Fruit fly (Drosophila melanogaster) whole organism, prepupa: Measurements from ENCODE around the gene CG34456.

Source experiments
- Blimp-1 ChIP-seq: fragments of 200-800 bp; sonication (Bioruptor generic); optimal IDR thresholded peaks from 3 replicates; lab custom pipeline; 2017; ENCODE audit warnings: missing biosample characterization, missing genetic modification characterization, mild to moderate bottlenecking, moderate library complexity, missing genetic modification reagents
- CG10631 ChIP-seq: fragments of 200-800 bp; sonication (Bioruptor generic); optimal IDR thresholded peaks from 2 replicates; lab custom pipeline; 2016; ENCODE audit warnings: missing biosample characterization, missing genetic modification characterization
- CG11294 ChIP-seq: fragments of 200-800 bp; sonication (Bioruptor generic); IDR thresholded peaks from 2 replicates; pipeline ENCODE4 v1.3.6; 2022; ENCODE audit warnings: missing biosample characterization, missing genetic modification characterization
- CG11762 ChIP-seq: fragments of 200-800 bp; sonication (Bioruptor generic); optimal IDR thresholded peaks from 3 replicates; lab custom pipeline; 2016; ENCODE audit warnings: missing biosample characterization, missing genetic modification characterization; ENCODE audit not compliant: insufficient read depth
- CG15336 ChIP-seq: fragments of 200-800 bp; sonication (Bioruptor generic); IDR thresholded peaks from 2 replicates; pipeline ENCODE4 v1.3.6; 2022; ENCODE audit warnings: missing biosample characterization, missing genetic modification characterization
- CG1621 ChIP-seq: fragments of 200-800 bp; sonication (Bioruptor generic); optimal IDR thresholded peaks from 3 replicates; lab custom pipeline; 2018; ENCODE audit warnings: missing biosample characterization, mild to moderate bottlenecking, missing genetic modification characterization
- CG3032 ChIP-seq: fragments of 200-800 bp; optimal IDR thresholded peaks from 2 replicates; lab custom pipeline; 2019; ENCODE audit warnings: missing biosample characterization, mild to moderate bottlenecking, missing genetic modification characterization, moderate library complexity
- CG31627 ChIP-seq: fragments of 200-800 bp; sonication (Bioruptor generic); optimal IDR thresholded peaks from 3 replicates; lab custom pipeline; 2016; ENCODE audit warnings: missing biosample characterization, missing genetic modification characterization
- CG32006 ChIP-seq: fragments of 200-800 bp; sonication (Bioruptor generic); optimal IDR thresholded peaks from 3 replicates; lab custom pipeline; 2017; ENCODE audit warnings: missing biosample characterization, mild to moderate bottlenecking, missing genetic modification characterization
- CG34406 ChIP-seq: fragments of 200-800 bp; sonication (Bioruptor generic); optimal IDR thresholded peaks from 3 replicates; lab custom pipeline; 2016; ENCODE audit warnings: missing biosample characterization, missing genetic modification characterization
- CG3919 ChIP-seq: fragments of 200-800 bp; sonication (Bioruptor generic); optimal IDR thresholded peaks from 3 replicates; lab custom pipeline; 2016; ENCODE audit warnings: missing biosample characterization, missing genetic modification characterization
- CG6163 ChIP-seq: fragments of 200-800 bp; sonication (Bioruptor generic); IDR thresholded peaks from 3 replicates; pipeline ENCODE4 v1.3.6; 2022; ENCODE audit warnings: missing biosample characterization, missing genetic modification characterization
- CG6792 ChIP-seq: fragments of 200-800 bp; sonication (Bioruptor generic); optimal IDR thresholded peaks from 3 replicates; lab custom pipeline; 2016; ENCODE audit warnings: missing biosample characterization, missing genetic modification characterization
- CG6808 ChIP-seq: fragments of 200-800 bp; sonication (Bioruptor generic); optimal IDR thresholded peaks from 3 replicates; lab custom pipeline; 2017; ENCODE audit warnings: missing biosample characterization, missing genetic modification characterization, mild to moderate bottlenecking, moderate library complexity, missing genetic modification reagents
- CG6854 ChIP-seq: fragments of 200-800 bp; sonication (Bioruptor generic); optimal IDR thresholded peaks from 2 replicates; lab custom pipeline; 2017; ENCODE audit warnings: missing biosample characterization, mild to moderate bottlenecking, missing genetic modification characterization
- CG8319 ChIP-seq: fragments of 200-800 bp; sonication (Bioruptor generic); optimal IDR thresholded peaks from 3 replicates; lab custom pipeline; 2016; ENCODE audit warnings: missing biosample characterization, missing genetic modification characterization
- CG8632 ChIP-seq: fragments of 200-800 bp; sonication (Bioruptor generic); optimal IDR thresholded peaks from 3 replicates; lab custom pipeline; 2016; ENCODE audit warnings: missing biosample characterization, missing genetic modification characterization
- CG9139 ChIP-seq: fragments of 200-800 bp; sonication (Bioruptor generic); optimal IDR thresholded peaks from 3 replicates; lab custom pipeline; 2017; ENCODE audit warnings: missing biosample characterization, mild to moderate bottlenecking, missing genetic modification characterization
- Eip78C ChIP-seq: fragments of 200-800 bp; sonication (Bioruptor generic); peaks from one replicate; lab custom pipeline; 2016; ENCODE audit warnings: missing biosample characterization, missing genetic modification characterization
- Eip93F ChIP-seq: fragments of 200-800 bp; sonication (Bioruptor generic); optimal IDR thresholded peaks from 2 replicates; lab custom pipeline; 2016; ENCODE audit warnings: missing biosample characterization, mild to moderate bottlenecking, missing genetic modification characterization
- Hr38 ChIP-seq: sonication (Bioruptor generic); optimal IDR thresholded peaks from 2 replicates; lab custom pipeline; 2016; ENCODE audit warnings: missing biosample characterization, missing genetic modification characterization
- Hr39 ChIP-seq: fragments of 200-800 bp; sonication (Bioruptor generic); optimal IDR thresholded peaks from 2 replicates; lab custom pipeline; 2016; ENCODE audit warnings: missing biosample characterization, missing genetic modification characterization
- Hr4 ChIP-seq: fragments of 200-800 bp; sonication (Bioruptor generic); optimal IDR thresholded peaks from 3 replicates; lab custom pipeline; 2016; ENCODE audit warnings: missing biosample characterization, missing genetic modification characterization
- Lpt ChIP-seq: fragments of 200-800 bp; sonication (Bioruptor generic); optimal IDR thresholded peaks from 3 replicates; lab custom pipeline; 2016; ENCODE audit warnings: missing biosample characterization, missing genetic modification characterization
- Met ChIP-seq: fragments of 200-800 bp; sonication (Bioruptor generic); optimal IDR thresholded peaks from 3 replicates; lab custom pipeline; 2016; ENCODE audit warnings: missing biosample characterization, missing genetic modification characterization
- Smox ChIP-seq: fragments of 200-800 bp; sonication (Bioruptor generic); optimal IDR thresholded peaks from 3 replicates; lab custom pipeline; 2016; ENCODE audit warnings: missing biosample characterization, missing genetic modification characterization
- Sox14 ChIP-seq: fragments of 200-800 bp; sonication (Bioruptor generic); optimal IDR thresholded peaks from 3 replicates; lab custom pipeline; 2016; ENCODE audit warnings: missing biosample characterization, missing genetic modification characterization
- Sox15 ChIP-seq: fragments of 200-800 bp; sonication (Bioruptor generic); optimal IDR thresholded peaks from 3 replicates; lab custom pipeline; 2016; ENCODE audit warnings: missing biosample characterization, missing genetic modification characterization
- achi ChIP-seq: fragments of 200-800 bp; sonication (Bioruptor generic); optimal IDR thresholded peaks from 3 replicates; lab custom pipeline; 2016; ENCODE audit warnings: missing biosample characterization, missing genetic modification characterization
- acj6 ChIP-seq: fragments of 200-800 bp; sonication (Bioruptor generic); optimal IDR thresholded peaks from 3 replicates; lab custom pipeline; 2016; ENCODE audit warnings: missing biosample characterization, missing genetic modification characterization
- cyc ChIP-seq: fragments of 200-800 bp; sonication (Bioruptor generic); optimal IDR thresholded peaks from 3 replicates; lab custom pipeline; 2016; ENCODE audit warnings: missing biosample characterization, missing genetic modification characterization
- dac ChIP-seq: fragments of 200-800 bp; sonication (Bioruptor generic); optimal IDR thresholded peaks from 2 replicates; lab custom pipeline; 2017; ENCODE audit warnings: missing biosample characterization, mild to moderate bottlenecking, missing genetic modification characterization
- dsx ChIP-seq: fragments of 200-800 bp; optimal IDR thresholded peaks from 3 replicates; lab custom pipeline; 2019; ENCODE audit warnings: missing biosample characterization, mild to moderate bottlenecking, missing genetic modification characterization, moderate library complexity; ENCODE audit not compliant: poor library complexity, severe bottlenecking
- eg ChIP-seq: fragments of 200-800 bp; sonication (Bioruptor generic); IDR thresholded peaks from 3 replicates; pipeline ENCODE4 v1.3.6; 2022; ENCODE audit warnings: missing biosample characterization, missing genetic modification characterization
- esn ChIP-seq: fragments of 200-800 bp; sonication (Bioruptor generic); optimal IDR thresholded peaks from 2 replicates; lab custom pipeline; 2016; ENCODE audit warnings: missing biosample characterization, mild to moderate bottlenecking, missing genetic modification characterization, moderate library complexity
- fd85E ChIP-seq: fragments of 200-800 bp; sonication (Bioruptor generic); optimal IDR thresholded peaks from 3 replicates; lab custom pipeline; 2016; ENCODE audit warnings: missing biosample characterization, missing genetic modification characterization
- net ChIP-seq: fragments of 200-800 bp; sonication (Bioruptor generic); optimal IDR thresholded peaks from 3 replicates; lab custom pipeline; 2016; ENCODE audit warnings: missing biosample characterization, missing genetic modification characterization
- spab ChIP-seq: fragments of 200-800 bp; sonication (Bioruptor generic); optimal IDR thresholded peaks from 2 replicates; lab custom pipeline; 2017; ENCODE audit warnings: missing biosample characterization, mild to moderate bottlenecking, missing genetic modification characterization, missing genetic modification reagents
- ss ChIP-seq, 2 experiments: fragments of 200-800 bp; sonication (Bioruptor generic); optimal IDR thresholded peaks; 2 replicates in 1 of 2; 3 replicates in 1 of 2; lab custom pipeline; 2017 to 2018; ENCODE audit warnings: mild to moderate bottlenecking in 2 of 2, missing biosample characterization in 2 of 2, missing genetic modification characterization in 2 of 2, moderate library complexity in 1 of 2
- svp ChIP-seq: fragments of 200-800 bp; sonication (Bioruptor generic); peaks from one replicate; lab custom pipeline; 2016; ENCODE audit warnings: missing biosample characterization, missing genetic modification characterization
- vri ChIP-seq: fragments of 200-800 bp; sonication (Bioruptor generic); optimal IDR thresholded peaks from 3 replicates; lab custom pipeline; 2016; ENCODE audit warnings: missing biosample characterization, mild to moderate bottlenecking, missing genetic modification characterization

Gene CG34456

DNA sequence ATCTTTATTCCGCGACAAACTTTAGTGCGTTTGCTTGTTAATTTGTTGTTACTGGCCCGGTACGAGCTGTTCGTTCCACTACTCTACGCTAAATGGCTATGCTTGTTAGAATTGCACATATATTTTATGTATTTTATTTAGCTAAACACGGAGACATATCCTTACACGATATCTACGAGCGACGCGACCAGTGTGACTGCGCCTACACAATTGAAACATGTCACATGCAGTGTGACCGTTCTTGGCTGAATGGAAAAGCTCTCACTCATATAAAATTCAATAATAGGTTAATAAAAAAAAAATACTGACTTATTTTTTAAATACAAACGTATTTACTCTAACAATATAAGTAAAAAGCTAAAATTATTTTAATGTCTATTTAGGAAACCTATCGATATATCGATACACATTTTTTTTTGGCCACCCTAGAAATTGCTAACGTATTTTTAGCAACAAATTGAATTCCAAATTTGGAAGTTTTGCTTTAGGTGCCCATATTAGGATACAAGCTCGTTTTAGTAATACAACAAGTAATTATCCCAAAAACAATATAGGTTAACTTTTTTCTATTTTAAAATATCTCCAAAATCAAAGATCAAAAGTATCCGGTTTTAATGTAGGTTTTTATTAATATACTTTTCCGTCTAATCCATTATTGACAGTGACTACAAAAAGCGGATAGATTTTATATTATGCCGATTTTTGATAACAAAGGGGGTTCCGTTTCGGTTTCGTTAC is 37.3 kb downstream of the CG34456 start, which contains the start of gene CG4080 (continued):
- TF ChIP-seq dac (GFP tag; lab: Kevin White, UChicago) (no peak), Sox15 (GFP tag; lab: Kevin White, UChicago) (no peak), ss (GFP tag; optimal IDR thresholded peaks at IDR 0.05; lab: Kevin White, UChicago) (peak in 1 of 2 experiments; percentile 10), Lpt (GFP tag; lab: Kevin White, UChicago) (no peak), CG3919 (GFP tag; lab: Kevin White, UChicago) (no peak), svp (GFP tag; lab: Kevin White, UChicago) (peak; percentile 59), CG9139 (GFP tag; lab: Kevin White, UChicago) (no peak), esn (GFP tag; lab: Kevin White, UChicago) (peak; percentile 61), Smox (no peak), Hr38 (no peak), CG8632 (GFP tag; lab: Kevin White, UChicago) (peak; percentile 26), CG6792 (GFP tag; lab: Kevin White, UChicago) (no peak), CG11762 (no peak), CG32006 (GFP tag; lab: Kevin White, UChicago) (no peak), Blimp-1 (GFP tag; lab: Kevin White, UChicago) (no peak), Met (GFP tag; lab: Kevin White, UChicago) (peak; percentile 64), achi (GFP tag; lab: Kevin White, UChicago) (peak; percentile 5), fd85E (GFP tag; lab: Kevin White, UChicago) (no peak), spab (no peak), Hr4 (GFP tag; lab: Kevin White, UChicago) (no peak), CG31627 (GFP tag; lab: Kevin White, UChicago) (no peak), net (GFP tag; lab: Kevin White, UChicago) (no peak), cyc (GFP tag; lab: Kevin White, UChicago) (peak; percentile 31), Eip93F (GFP tag; lab: Kevin White, UChicago) (peak; percentile 61), CG6854 (GFP tag; lab: Kevin White, UChicago) (peak; percentile 9)

DNA sequence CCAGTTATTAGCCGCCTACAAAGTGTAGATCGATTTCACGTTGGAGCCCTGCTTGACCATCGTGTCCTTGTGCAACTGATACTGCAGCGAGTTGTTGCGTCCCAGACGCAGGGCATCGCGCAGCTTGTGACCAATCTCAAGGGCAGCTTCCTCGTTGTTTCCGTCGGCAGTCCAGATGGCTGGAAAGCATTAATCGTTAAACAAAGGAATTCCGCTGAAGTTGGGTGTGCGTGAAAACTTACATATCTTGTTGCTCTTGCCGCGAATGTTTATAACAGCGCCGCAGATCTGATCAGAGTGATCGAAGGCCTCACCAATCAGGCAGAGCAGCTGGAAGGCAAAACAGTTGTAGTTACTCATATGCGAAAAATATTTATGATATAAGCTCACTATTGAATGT is 37.9 kb downstream of the CG34456 start:
- no peak for TF ChIP-seq Eip78C (GFP tag; lab: Kevin White, UChicago)
- TF ChIP-seq CG6808: no peak
- TF ChIP-seq Sox14: peak; percentile 13
- TF ChIP-seq CG1621 (tag; lab: Kevin White, UChicago): peak; percentile 55
- no peak for TF ChIP-seq Hr39 (GFP tag; lab: Kevin White, UChicago)
- no peak for TF ChIP-seq CG3032 (tag; lab: Kevin White, UChicago)
- no peak for TF ChIP-seq dsx (GFP tag; lab: Kevin White, UChicago)

DNA sequence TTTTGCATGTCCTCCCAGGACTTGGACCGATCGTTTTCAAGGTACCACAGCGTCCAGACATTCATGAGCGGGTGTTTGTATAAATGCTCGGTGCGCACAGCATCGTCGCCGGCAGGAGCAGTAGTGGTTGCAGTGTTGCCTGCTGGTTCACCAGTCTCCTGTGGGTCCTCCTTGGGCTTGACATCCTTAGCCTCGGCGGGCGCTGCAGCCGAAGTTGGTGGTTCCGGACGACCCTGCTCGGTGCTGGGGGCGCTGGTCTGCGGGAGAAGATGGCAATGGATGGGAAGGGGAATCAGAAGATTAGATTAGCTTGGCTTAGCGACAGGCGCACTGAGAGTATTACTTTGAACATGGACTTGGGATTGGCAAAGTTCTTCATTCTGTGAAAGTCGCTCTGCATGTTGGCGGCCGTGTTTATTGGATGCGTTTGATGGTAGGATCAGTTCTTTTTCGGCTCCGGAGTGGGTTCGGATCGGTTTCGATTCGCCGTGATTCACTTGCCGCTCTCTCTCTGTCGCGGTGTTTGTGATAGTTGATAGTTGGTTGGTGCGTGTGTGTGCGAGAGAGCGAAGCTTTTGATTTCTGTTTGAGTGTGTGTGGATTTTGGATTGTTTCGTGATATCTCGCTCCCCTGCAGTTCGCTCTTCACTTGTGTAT is 38.9 kb downstream of the CG34456 start:
- TF ChIP-seq Hr39 (GFP tag; lab: Kevin White, UChicago) (no peak), CG1621 (tag; lab: Kevin White, UChicago) (peak; percentile 58), CG11294 (no peak), eg (GFP tag; lab: Robert Waterston, UW) (no peak), vri (no peak), Hr38 (no peak), CG34406 (no peak), acj6 (GFP tag; lab: Kevin White, UChicago) (no peak), CG8319 (GFP tag; lab: Kevin White, UChicago) (no peak), Hr4 (GFP tag; lab: Kevin White, UChicago) (no peak), CG10631 (GFP tag; lab: Kevin White, UChicago) (no peak), CG15336 (GFP tag; lab: Robert Waterston, UW) (peak; percentile 43; the same call in 1 of the 2 replicates), CG6163 (GFP tag; lab: Robert Waterston, UW) (0 out of 3 replicates have a peak, but pooled peaks have one; percentile 24)
- TF ChIP-seq, all 60 proteins: peak for 3
